Worm (Caenorhabditis elegans): ENCODE data around the gene F48G7.13.

DNA sequence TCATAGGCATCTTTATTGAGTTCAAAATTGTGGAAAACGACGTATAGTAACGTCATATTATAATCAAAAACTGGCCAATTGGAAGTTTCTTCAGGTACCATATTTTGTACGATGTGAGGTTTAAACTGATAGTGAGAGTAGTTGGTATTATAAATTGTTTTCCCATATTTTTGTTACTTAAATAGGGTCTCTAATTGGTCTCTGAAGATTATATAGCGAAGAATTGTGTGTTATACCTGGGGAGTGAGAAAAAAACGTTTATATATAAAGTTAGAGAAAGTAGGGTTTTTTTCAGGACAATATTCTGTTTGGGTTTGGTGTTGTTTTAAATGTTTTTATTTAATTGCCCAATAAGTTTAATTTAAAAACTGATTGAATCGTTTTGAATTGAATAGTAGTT lies 9.5 kb downstream of the F48G7.13 start, which contains the start of gene srt-17:
- TF ChIP-seq ztf-16 (tag; optimal IDR thresholded peaks at IDR 0.05) (no peak), sox-2 (GFP tag; IDR thresholded peaks at IDR 0.05) (no peak), ceh-19 (GFP tag; optimal IDR thresholded peaks at IDR 0.05) (no peak), hlh-30 (tag; optimal IDR thresholded peaks at IDR 0.05; ENCODE audit: insufficient read depth) (no peak), ets-4 (tag; optimal IDR thresholded peaks at IDR 0.05) (no peak), ama-1 (optimal IDR thresholded peaks at IDR 0.05) (no peak), syd-9 (tag; optimal IDR thresholded peaks at IDR 0.05) (no peak), ttx-3 (tag; optimal IDR thresholded peaks at IDR 0.05) (no peak), unc-86 (tag; optimal IDR thresholded peaks at IDR 0.05) (no peak), pqm-1 (tag; optimal IDR thresholded peaks at IDR 0.05) (no peak), tbx-2 (tag; optimal IDR thresholded peaks at IDR 0.05) (no peak)
